Worm (Caenorhabditis elegans) whole organism, late embryonic: ENCODE results near the gene copz-1.

Experiments
- ama-1 ChIP-seq: fragments of 150-350 bp; optimal IDR thresholded peaks from 2 replicates; lab custom pipeline; 2014
- ceh-6 ChIP-seq: fragments of 200-800 bp; sonication (Bioruptor generic); optimal IDR thresholded peaks from 2 replicates; lab custom pipeline; 2018; ENCODE audit warnings: mild to moderate bottlenecking, missing genetic modification characterization, missing compliant biosample characterization
- elt-2 ChIP-seq: sonication (generic microtip); optimal IDR thresholded peaks from 2 replicates; lab custom pipeline; 2016; ENCODE audit warnings: missing genetic modification reagents, missing genetic modification characterization, missing compliant biosample characterization
- fkh-10 ChIP-seq: fragments of 150-350 bp; optimal IDR thresholded peaks from 2 replicates; lab custom pipeline; 2014; ENCODE audit warnings: missing biosample characterization, missing genetic modification reagents, missing genetic modification characterization
- hlh-15 ChIP-seq: sonication (generic microtip); optimal IDR thresholded peaks from 2 replicates; lab custom pipeline; 2016; ENCODE audit warnings: missing genetic modification characterization, missing compliant biosample characterization
- pag-3 ChIP-seq: sonication (generic microtip); optimal IDR thresholded peaks from 2 replicates; lab custom pipeline; 2016; ENCODE audit warnings: missing compliant biosample characterization, missing genetic modification characterization, borderline replicate concordance
- pha-2 ChIP-seq: sonication (generic microtip); optimal IDR thresholded peaks from 2 replicates; lab custom pipeline; 2017; ENCODE audit warnings: mild to moderate bottlenecking, missing genetic modification characterization, missing compliant biosample characterization
- pha-4 ChIP-seq: fragments of 150-350 bp; optimal IDR thresholded peaks from 2 replicates; lab custom pipeline; 2018; ENCODE audit warnings: missing biosample characterization, missing genetic modification reagents, missing genetic modification characterization
- pqm-1 ChIP-seq: sonication (generic microtip); optimal IDR thresholded peaks from 2 replicates; lab custom pipeline; 2016; ENCODE audit warnings: missing genetic modification characterization, missing compliant biosample characterization
- unc-55 ChIP-seq: sonication (generic microtip); optimal IDR thresholded peaks from 2 replicates; lab custom pipeline; 2017; ENCODE audit warnings: missing biosample characterization, missing genetic modification reagents, missing genetic modification characterization

DNA sequence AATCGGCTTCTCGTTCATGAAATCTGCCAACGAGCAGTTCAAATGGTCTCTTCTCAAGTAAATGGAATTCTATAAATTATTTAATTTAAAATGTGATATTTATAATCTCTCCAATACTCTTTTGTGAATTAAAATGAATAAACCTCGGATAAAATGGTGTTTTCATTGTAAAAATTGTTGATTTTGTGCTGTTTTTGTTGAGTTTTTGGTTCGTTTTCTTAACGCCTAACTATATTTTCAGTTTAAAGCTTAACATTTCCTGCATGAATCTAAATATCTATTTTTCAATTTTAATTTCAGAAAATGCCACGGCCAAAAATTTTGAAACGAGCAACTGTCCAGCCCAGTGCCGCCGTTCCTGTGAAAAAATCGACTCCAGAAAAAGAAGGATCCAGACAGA is 952 bp downstream of the copz-1 start, which contains the start of gene orc-2:
- TF ChIP-seq pha-4 (tag; lab: Kevin White, UChicago) = no peak
- no peak for TF ChIP-seq elt-2 (tag; lab: Kevin White, UChicago)
- no peak for TF ChIP-seq ama-1 (lab: Kevin White, UChicago)
- TF ChIP-seq unc-55 (GFP tag; lab: Kevin White, UChicago) = no peak
- TF ChIP-seq pqm-1 (tag; lab: Kevin White, UChicago) = no peak
- no peak for TF ChIP-seq pha-2 (tag; lab: Kevin White, UChicago)
- TF ChIP-seq hlh-15 (tag; lab: Kevin White, UChicago) = no peak
- no peak for TF ChIP-seq fkh-10 (GFP tag; lab: Kevin White, UChicago)
- no peak for TF ChIP-seq pag-3 (tag; lab: Kevin White, UChicago)
- no peak for TF ChIP-seq ceh-6 (GFP tag; lab: Kevin White, UChicago)
